Fruit fly (Drosophila melanogaster) whole organism, embryonic: ENCODE results near the gene Zw.
A peak's percentile ranks its signal among the peaks of the same experiment; 100 is the strongest.

Experiments used
- Antp ChIP-seq: fragments of 200-800 bp; sonication (Bioruptor generic); optimal IDR thresholded peaks from 3 replicates; lab custom pipeline; 2016; ENCODE audit warnings: missing biosample characterization, missing genetic modification characterization
- Bdp1 ChIP-seq: fragments of 200-800 bp; sonication (Bioruptor generic); optimal IDR thresholded peaks from 3 replicates; lab custom pipeline; 2016; ENCODE audit warnings: missing biosample characterization, missing genetic modification characterization
- Bgb ChIP-seq: fragments of 200-800 bp; sonication (Bioruptor generic); IDR thresholded peaks from 2 replicates; pipeline ENCODE4 v1.3.6; 2022; ENCODE audit warnings: missing biosample characterization, missing genetic modification characterization; ENCODE audit not compliant: partially characterized antibody
- CG10543 ChIP-seq: fragments of 200-800 bp; sonication (Bioruptor generic); optimal IDR thresholded peaks from 3 replicates; lab custom pipeline; 2017; ENCODE audit warnings: missing biosample characterization, mild to moderate bottlenecking, missing genetic modification characterization, moderate library complexity
- CG11456 ChIP-seq: fragments of 200-800 bp; sonication (Bioruptor generic); IDR thresholded peaks from 3 replicates; pipeline ENCODE4 v1.3.6; 2022; ENCODE audit warnings: missing biosample characterization, missing genetic modification characterization
- CG1529 ChIP-seq: fragments of 200-800 bp; sonication (Bioruptor generic); optimal IDR thresholded peaks from 3 replicates; lab custom pipeline; 2018; ENCODE audit warnings: missing biosample characterization, missing genetic modification characterization
- CG15479 ChIP-seq: fragments of 200-800 bp; sonication (Bioruptor generic); optimal IDR thresholded peaks from 3 replicates; lab custom pipeline; 2019; ENCODE audit warnings: missing biosample characterization, mild to moderate bottlenecking, missing genetic modification characterization, moderate library complexity
- CG15696 ChIP-seq: fragments of 200-800 bp; sonication (Bioruptor generic); optimal IDR thresholded peaks from 2 replicates; lab custom pipeline; 2019; ENCODE audit warnings: missing biosample characterization, mild to moderate bottlenecking, missing genetic modification characterization, moderate library complexity
- CG16813 ChIP-seq: fragments of 200-800 bp; sonication (Bioruptor generic); IDR thresholded peaks from 3 replicates; pipeline ENCODE4 v1.3.6; 2022; ENCODE audit warnings: missing biosample characterization, missing genetic modification characterization; ENCODE audit not compliant: partially characterized antibody
- CG2678 ChIP-seq: fragments of 200-800 bp; sonication (Bioruptor generic); optimal IDR thresholded peaks from 3 replicates; lab custom pipeline; 2019; ENCODE audit warnings: missing biosample characterization, mild to moderate bottlenecking, missing genetic modification characterization, moderate library complexity
- CG31441 ChIP-seq: fragments of 200-800 bp; sonication (Bioruptor generic); IDR thresholded peaks from 2 replicates; pipeline ENCODE4 v1.3.6; 2022; ENCODE audit warnings: missing biosample characterization, missing genetic modification characterization
- CG4617 ChIP-seq: fragments of 200-800 bp; sonication (Bioruptor generic); optimal IDR thresholded peaks from 3 replicates; lab custom pipeline; 2016; ENCODE audit warnings: missing biosample characterization, missing genetic modification characterization, borderline replicate concordance
- CG7745 ChIP-seq: fragments of 200-800 bp; sonication (Bioruptor generic); optimal IDR thresholded peaks from 2 replicates; lab custom pipeline; 2018; ENCODE audit warnings: missing biosample characterization, mild to moderate bottlenecking, missing genetic modification characterization, moderate library complexity
- CG8478 ChIP-seq: fragments of >200 bp; optimal IDR thresholded peaks from 2 replicates; lab custom pipeline; 2018
- CG9609 ChIP-seq: fragments of 200-800 bp; sonication (Bioruptor generic); optimal IDR thresholded peaks from 3 replicates; lab custom pipeline; 2016; ENCODE audit warnings: missing biosample characterization, missing genetic modification characterization
- CG9797 ChIP-seq: fragments of 200-800 bp; sonication (Bioruptor generic); optimal IDR thresholded peaks from 3 replicates; lab custom pipeline; 2018; ENCODE audit warnings: missing biosample characterization, mild to moderate bottlenecking, missing genetic modification characterization
- CG9932 ChIP-seq: fragments of 200-800 bp; sonication (Bioruptor generic); IDR thresholded peaks from 2 replicates; pipeline ENCODE4 v1.3.6; 2022; ENCODE audit warnings: missing biosample characterization, missing genetic modification characterization
- D ChIP-seq, 2 experiments: fragments of 200-800 bp in 1 of 2; fragments of >200 bp in 1 of 2; sonication (Bioruptor generic) in 1 of 2; optimal IDR thresholded peaks; 2 replicates in 1 of 2; 3 replicates in 1 of 2; lab custom pipeline; 2017; ENCODE audit warnings: mild to moderate bottlenecking in 1 of 2, missing biosample characterization in 1 of 2, missing genetic modification characterization in 1 of 2, missing genetic modification reagents in 1 of 2
- Doc2 ChIP-seq: fragments of 200-800 bp; sonication (Bioruptor generic); IDR thresholded peaks from 2 replicates; pipeline ENCODE4 v1.3.6; 2022; ENCODE audit warnings: missing biosample characterization, missing genetic modification characterization
- Dp ChIP-seq: fragments of 200-800 bp; sonication (Bioruptor generic); optimal IDR thresholded peaks from 2 replicates; lab custom pipeline; 2018; ENCODE audit warnings: missing biosample characterization, mild to moderate bottlenecking, missing genetic modification characterization, moderate library complexity
- Dref ChIP-seq: fragments of 200-800 bp; sonication (Bioruptor generic); IDR thresholded peaks from 2 replicates; pipeline ENCODE4 v1.3.6; 2022; ENCODE audit warnings: missing biosample characterization, missing genetic modification characterization
- Elba2 ChIP-seq: fragments of 200-800 bp; sonication (Bioruptor generic); optimal IDR thresholded peaks from 3 replicates; lab custom pipeline; 2016; ENCODE audit warnings: missing biosample characterization, missing genetic modification characterization
- Ets97D ChIP-seq: fragments of 200-800 bp; sonication (Bioruptor generic); optimal IDR thresholded peaks from 3 replicates; lab custom pipeline; 2016; ENCODE audit warnings: missing biosample characterization, missing genetic modification characterization
- H2.0 ChIP-seq: fragments of 200-800 bp; sonication (Bioruptor generic); IDR thresholded peaks from 2 replicates; pipeline ENCODE4 v1.3.6; 2022; ENCODE audit warnings: missing biosample characterization, missing genetic modification characterization
- Hr51 ChIP-seq, 2 experiments: fragments of 200-800 bp; sonication (Bioruptor generic); optimal IDR thresholded peaks; 2 replicates in 1 of 2; 3 replicates in 1 of 2; lab custom pipeline; 2016 to 2018; ENCODE audit warnings: missing biosample characterization in 2 of 2, missing genetic modification characterization in 2 of 2, mild to moderate bottlenecking in 1 of 2, moderate library complexity in 1 of 2
- Mad ChIP-seq: fragments of 200-800 bp; sonication (Bioruptor generic); optimal IDR thresholded peaks from 2 replicates; lab custom pipeline; 2016; ENCODE audit warnings: missing biosample characterization, missing genetic modification characterization
- Neu2 ChIP-seq: fragments of 200-800 bp; sonication (Bioruptor generic); optimal IDR thresholded peaks from 3 replicates; lab custom pipeline; 2016; ENCODE audit warnings: missing biosample characterization, missing genetic modification characterization, borderline replicate concordance
- Nf-YB ChIP-seq: fragments of 200-800 bp; sonication (Bioruptor generic); optimal IDR thresholded peaks from 3 replicates; lab custom pipeline; 2019; ENCODE audit warnings: missing biosample characterization, mild to moderate bottlenecking, missing genetic modification characterization, moderate library complexity
- Pdp1 ChIP-seq, 2 experiments: fragments of 200-800 bp; sonication (Bioruptor generic); optimal IDR thresholded peaks; 3 replicates each; lab custom pipeline; 2016; ENCODE audit warnings: missing biosample characterization in 2 of 2, missing genetic modification characterization in 2 of 2, mild to moderate bottlenecking in 1 of 2, moderate library complexity in 1 of 2
- Rfx ChIP-seq: fragments of 200-800 bp; sonication (Bioruptor generic); IDR thresholded peaks from 2 replicates; pipeline ENCODE4 v1.3.6; 2022; ENCODE audit warnings: missing biosample characterization, missing genetic modification characterization
- Scr ChIP-seq: fragments of 200-800 bp; sonication (Bioruptor generic); IDR thresholded peaks from 2 replicates; pipeline ENCODE4 v1.3.6; 2022; ENCODE audit warnings: missing biosample characterization, missing genetic modification characterization; ENCODE audit not compliant: partially characterized antibody
- Six4 ChIP-seq: fragments of 200-800 bp; sonication (Bioruptor generic); optimal IDR thresholded peaks from 2 replicates; lab custom pipeline; 2016; ENCODE audit warnings: missing biosample characterization, missing genetic modification characterization
- ara ChIP-seq: fragments of 200-800 bp; sonication (Bioruptor generic); IDR thresholded peaks from 2 replicates; pipeline ENCODE4 v1.3.6; 2022; ENCODE audit warnings: missing biosample characterization, missing genetic modification characterization
- bigmax ChIP-seq: fragments of 200-800 bp; sonication (Bioruptor generic); optimal IDR thresholded peaks from 2 replicates; lab custom pipeline; 2018; ENCODE audit warnings: missing biosample characterization, mild to moderate bottlenecking, missing genetic modification characterization
- chif ChIP-seq, 2 experiments: fragments of 200-800 bp; sonication (Bioruptor generic); optimal IDR thresholded peaks; 3 replicates each; lab custom pipeline; 2016; ENCODE audit warnings: missing biosample characterization in 2 of 2, missing genetic modification characterization in 2 of 2
- chinmo ChIP-seq: fragments of 200-800 bp; sonication (Bioruptor generic); IDR thresholded peaks from 4 replicates; pipeline ENCODE4 v1.3.6; 2022; ENCODE audit warnings: missing biosample characterization, missing genetic modification characterization; ENCODE audit not compliant: partially characterized antibody
- crol ChIP-seq: fragments of 200-800 bp; sonication (Bioruptor generic); IDR thresholded peaks from 2 replicates; pipeline ENCODE4 v1.3.6; 2022; ENCODE audit warnings: missing biosample characterization, missing genetic modification characterization
- cwo ChIP-seq: fragments of 200-800 bp; sonication (Bioruptor generic); optimal IDR thresholded peaks from 3 replicates; lab custom pipeline; 2017; ENCODE audit warnings: missing biosample characterization, missing genetic modification characterization, mild to moderate bottlenecking, moderate library complexity, missing genetic modification reagents
- eve ChIP-seq, 2 experiments: fragments of >200 bp; optimal IDR thresholded peaks; 2 replicates each; lab custom pipeline; 2017; ENCODE audit warnings: missing biosample characterization in 2 of 2, missing genetic modification characterization in 2 of 2
- exex ChIP-seq: fragments of 200-800 bp; sonication (Bioruptor generic); optimal IDR thresholded peaks from 4 replicates; lab custom pipeline; 2018; ENCODE audit warnings: missing biosample characterization, mild to moderate bottlenecking, missing genetic modification characterization, moderate library complexity
- mld ChIP-seq: fragments of 200-800 bp; sonication (Bioruptor generic); IDR thresholded peaks from 3 replicates; pipeline ENCODE4 v1.3.6; 2022; ENCODE audit warnings: missing biosample characterization, missing genetic modification characterization; ENCODE audit not compliant: partially characterized antibody
- nerfin-1 ChIP-seq: fragments of 200-800 bp; sonication (Bioruptor generic); optimal IDR thresholded peaks from 3 replicates; lab custom pipeline; 2019; ENCODE audit warnings: missing biosample characterization, mild to moderate bottlenecking, missing genetic modification characterization, moderate library complexity
- nom ChIP-seq: fragments of 200-800 bp; sonication (Bioruptor generic); optimal IDR thresholded peaks from 2 replicates; lab custom pipeline; 2017; ENCODE audit warnings: missing biosample characterization, missing genetic modification characterization, mild to moderate bottlenecking, moderate library complexity, missing genetic modification reagents
- pros ChIP-seq: fragments of 200-800 bp; sonication (Bioruptor generic); optimal IDR thresholded peaks from 3 replicates; lab custom pipeline; 2019; ENCODE audit warnings: missing biosample characterization, mild to moderate bottlenecking, missing genetic modification characterization, moderate library complexity
- ranshi ChIP-seq: fragments of 200-800 bp; sonication (Bioruptor generic); IDR thresholded peaks from 2 replicates; pipeline ENCODE4 v1.3.6; 2022; ENCODE audit warnings: missing biosample characterization, missing genetic modification characterization
- sob ChIP-seq: fragments of 200-800 bp; sonication (Bioruptor generic); IDR thresholded peaks from 2 replicates; pipeline ENCODE4 v1.3.6; 2022; ENCODE audit warnings: missing biosample characterization, missing genetic modification characterization
- yki ChIP-seq: fragments of >200 bp; optimal IDR thresholded peaks from 3 replicates; lab custom pipeline; 2018
- zf30C ChIP-seq: fragments of 200-800 bp; sonication (Bioruptor generic); optimal IDR thresholded peaks from 3 replicates; lab custom pipeline; 2018; ENCODE audit warnings: missing biosample characterization, mild to moderate bottlenecking, missing genetic modification characterization

The Zw gene

dm6 chrX:19696845-19697244 is 29.8 kb downstream of the Zw start, which contains the start of gene Cdc42 (continued):
- TF ChIP-seq Doc2 (no peak), Dref (GFP tag; lab: Robert Waterston, UW) (peak; percentile 43), H2.0 (peak; percentile 3; the same call in 1 of the 2 replicates), Ets97D (GFP tag; lab: Kevin White, UChicago) (peak; percentile 23), yki (lab: Kevin White, UChicago) (no peak), Bgb (GFP tag; lab: Robert Waterston, UW) (0 out of 2 replicates have a peak, but pooled peaks have one; percentile 6), CG9609 (GFP tag; lab: Kevin White, UChicago) (no peak), cwo (GFP tag; lab: Kevin White, UChicago) (no peak), CG9797 (peak; percentile 20), Six4 (GFP tag; lab: Kevin White, UChicago) (no peak), zf30C (no peak), CG7745 (no peak), CG9932 (GFP tag; lab: Robert Waterston, UW) (peak; percentile 41; the same call in 1 of the 2 replicates), CG16813 (GFP tag; lab: Robert Waterston, UW) (no peak), mld (GFP tag; lab: Robert Waterston, UW) (no peak), D (optimal IDR thresholded peaks at IDR 0.05; lab: Kevin White, UChicago) (no peak), D (GFP tag; optimal IDR thresholded peaks at IDR 0.05; lab: Kevin White, UChicago) (no peak), exex (tag; lab: Kevin White, UChicago) (no peak), CG1529 (GFP tag; lab: Kevin White, UChicago) (no peak), CG31441 (GFP tag; lab: Robert Waterston, UW) (no peak), Antp (no peak)

dm6 chrX:19697255-19697877 is 30.3 kb downstream of the Zw start:
- TF ChIP-seq CG4617 (GFP tag; lab: Kevin White, UChicago) (peak; percentile 17), Dp (GFP tag; lab: Kevin White, UChicago) (no peak), eve (GFP tag; optimal IDR thresholded peaks at IDR 0.05; lab: Kevin White, UChicago) (no peak), ara (GFP tag; lab: Robert Waterston, UW) (peak; percentile 21; the same call in 1 of the 2 replicates), CG2678 (tag; lab: Kevin White, UChicago) (no peak), Hr51 (GFP tag; optimal IDR thresholded peaks at IDR 0.05; lab: Kevin White, UChicago) (peak in 1 of 2 experiments; percentile 11), Nf-YB (GFP tag; lab: Kevin White, UChicago) (peak; percentile 83), Scr (0 out of 2 replicates have a peak, but pooled peaks have one; percentile 2), CG15479 (GFP tag; lab: Kevin White, UChicago) (peak; percentile 62), nom (peak; percentile 57), CG8478 (peak; percentile 92), CG10543 (GFP tag; lab: Kevin White, UChicago) (peak; percentile 42), bigmax (GFP tag; lab: Kevin White, UChicago) (no peak), Rfx (GFP tag; lab: Robert Waterston, UW) (peak; percentile 20; the same call in 1 of the 2 replicates), chinmo (GFP tag; lab: Robert Waterston, UW) (0 out of 4 replicates have a peak, but pooled peaks have one; percentile 61), ranshi (GFP tag; lab: Robert Waterston, UW) (0 out of 2 replicates have a peak, but pooled peaks have one; percentile 27), nerfin-1 (tag; lab: Kevin White, UChicago) (no peak), Pdp1 (GFP tag; optimal IDR thresholded peaks at IDR 0.05; lab: Kevin White, UChicago) (peak in 1 of 2 experiments; percentile 6), sob (GFP tag; lab: Robert Waterston, UW) (0 out of 2 replicates have a peak, but pooled peaks have one; percentile 15), CG31441 (GFP tag; lab: Robert Waterston, UW) (no peak), chif (GFP tag; optimal IDR thresholded peaks at IDR 0.05; lab: Kevin White, UChicago) (no peak), Mad (GFP tag; lab: Kevin White, UChicago) (no peak), CG15696 (tag; lab: Kevin White, UChicago) (peak; percentile 44), Neu2 (GFP tag; lab: Kevin White, UChicago) (no peak), crol (GFP tag; lab: Robert Waterston, UW) (peak; percentile 74), Bdp1 (GFP tag; lab: Kevin White, UChicago) (peak; percentile 11), Elba2 (peak; percentile 76), pros (GFP tag; lab: Kevin White, UChicago) (no peak), CG11456 (GFP tag; lab: Robert Waterston, UW) (0 out of 3 replicates have a peak, but pooled peaks have one; percentile 22)
